Worm (Caenorhabditis elegans): ENCODE measurements around the gene Y81G3A.6.

- TF ChIP-seq unc-62 (GFP tag; optimal IDR thresholded peaks at IDR 0.05) (no peak), sup-37 (GFP tag; optimal IDR thresholded peaks at IDR 0.05) (no peak), elt-2 (tag; optimal IDR thresholded peaks at IDR 0.05) (no peak), lin-15B (tag; optimal IDR thresholded peaks at IDR 0.05) (no peak), nhr-12 (tag; optimal IDR thresholded peaks at IDR 0.05) (no peak), ama-1 (optimal IDR thresholded peaks at IDR 0.05) (no peak), C04F5.9 (tag; optimal IDR thresholded peaks at IDR 0.05) (no peak), fkh-10 (GFP tag; optimal IDR thresholded peaks at IDR 0.05) (no peak), nhr-28 (tag; optimal IDR thresholded peaks at IDR 0.05) (no peak), ceh-82 (tag; optimal IDR thresholded peaks at IDR 0.05) (no peak), snpc-4 (tag; optimal IDR thresholded peaks at IDR 0.05) (no peak), egl-27 (tag; optimal IDR thresholded peaks at IDR 0.05) (no peak)
Observed at ce11 chrII:13130576-13130975, 48.3 kb upstream of the Y81G3A.6 start.
